Worm (Caenorhabditis elegans): ENCODE results near the gene E01G6.1.

ce11 chrX:12273870-12274269 lies 13.2 kb downstream of the E01G6.1 start, which contains the start of gene H19J13.2:
- TF ChIP-seq bed-3 (GFP tag; optimal IDR thresholded peaks at IDR 0.05) (no peak), cnd-1 (tag; optimal IDR thresholded peaks at IDR 0.05) (no peak), blmp-1 (tag; optimal IDR thresholded peaks at IDR 0.05) (no peak), ztf-11 (tag; optimal IDR thresholded peaks at IDR 0.05) (no peak), drap-1 (GFP tag; optimal IDR thresholded peaks at IDR 0.05) (no peak), mls-2 (tag; optimal IDR thresholded peaks at IDR 0.05) (no peak), snpc-4 (tag; optimal IDR thresholded peaks at IDR 0.05) (no peak), lin-13 (tag; optimal IDR thresholded peaks at IDR 0.05) (no peak), unc-39 (tag; optimal IDR thresholded peaks at IDR 0.05) (no peak), nhr-76 (tag; optimal IDR thresholded peaks at IDR 0.05) (no peak), ceh-83 (GFP tag; optimal IDR thresholded peaks at IDR 0.05) (no peak), sptf-1 (tag; optimal IDR thresholded peaks at IDR 0.05) (no peak), hlh-1 (tag; optimal IDR thresholded peaks at IDR 0.05) (no peak), mep-1 (tag; optimal IDR thresholded peaks at IDR 0.05) (no peak)
